Fruit fly (Drosophila melanogaster): Measurements from ENCODE around the gene Vm32E.

DNA sequence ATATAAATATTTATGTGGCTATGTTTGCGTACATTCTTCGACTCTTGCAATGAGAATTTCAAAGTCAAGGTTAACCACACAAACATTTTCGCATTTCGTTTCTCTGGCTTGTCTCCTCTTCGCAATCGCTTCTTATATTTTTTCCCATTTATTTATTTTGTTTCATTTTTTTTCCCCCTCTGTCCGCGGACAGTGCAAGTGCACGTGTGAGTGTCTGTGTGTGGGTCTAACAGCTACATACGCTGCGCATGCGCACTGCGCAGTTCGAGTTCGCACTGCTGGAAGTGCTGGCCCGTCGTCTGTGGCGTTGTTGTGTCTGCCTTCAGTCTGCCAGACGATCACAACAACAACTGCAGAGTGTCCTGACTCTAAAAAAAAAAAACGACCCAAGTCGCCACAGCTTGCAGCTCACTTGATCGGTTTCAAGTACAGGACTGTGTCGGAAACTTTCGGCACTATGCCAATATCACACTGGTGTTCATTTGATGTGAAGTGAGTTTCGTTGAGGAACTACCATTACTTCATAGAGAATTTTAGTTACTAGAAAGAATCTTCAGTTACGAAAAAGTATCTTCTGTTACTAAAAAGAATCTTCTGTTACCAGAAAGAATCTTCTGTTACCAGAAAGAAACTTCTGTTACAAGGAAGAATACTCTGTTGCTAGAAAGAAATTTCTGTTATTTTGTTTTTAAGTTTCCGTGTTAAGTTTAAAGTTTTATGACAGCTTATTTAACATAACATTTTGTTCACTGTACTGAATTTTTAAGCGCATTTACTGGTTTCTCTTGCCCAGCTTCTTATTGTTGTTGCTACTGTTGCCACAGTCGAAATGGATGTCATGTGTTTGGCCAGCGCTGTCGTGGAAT lies 4.2 kb upstream of the Vm32E start:
- TF ChIP-seq toe (GFP tag; optimal IDR thresholded peaks at IDR 0.05) (no peak), CG33017 (tag; optimal IDR thresholded peaks at IDR 0.05) (no peak), tj (GFP tag; optimal IDR thresholded peaks at IDR 0.05) (no peak), CG7101 (tag; optimal IDR thresholded peaks at IDR 0.05) (no peak), kay (GFP tag; ENCODE audit: borderline replicate concordance) (no peak), CG5204 (GFP tag; optimal IDR thresholded peaks at IDR 0.05) (no peak), CG1620 (GFP tag; optimal IDR thresholded peaks at IDR 0.05) (no peak), pad (GFP tag; optimal IDR thresholded peaks at IDR 0.05) (no peak), Hr96 (GFP tag; optimal IDR thresholded peaks at IDR 0.05) (no peak), Crg-1 (GFP tag; optimal IDR thresholded peaks at IDR 0.05) (no peak)
